Fruit fly (Drosophila melanogaster) whole organism, embryonic: Measurements from ENCODE around the gene Mkp3.

ENCODE experiments used
- Atf3 ChIP-seq: fragments of 200-800 bp; sonication (Bioruptor generic); optimal IDR thresholded peaks from 3 replicates; lab custom pipeline; 2016; ENCODE audit warnings: missing biosample characterization, missing genetic modification characterization
- B-H2 ChIP-seq: fragments of 200-800 bp; sonication (Bioruptor generic); optimal IDR thresholded peaks from 2 replicates; lab custom pipeline; 2018; ENCODE audit warnings: missing biosample characterization, mild to moderate bottlenecking, missing genetic modification characterization
- CG10147 ChIP-seq: fragments of 200-800 bp; sonication (Bioruptor generic); optimal IDR thresholded peaks from 2 replicates; lab custom pipeline; 2019; ENCODE audit warnings: missing biosample characterization, mild to moderate bottlenecking, missing genetic modification characterization, moderate library complexity
- CG11560 ChIP-seq: fragments of 200-800 bp; sonication (Bioruptor generic); IDR thresholded peaks from 3 replicates; pipeline ENCODE4 v1.3.6; 2022; ENCODE audit warnings: missing biosample characterization, missing genetic modification characterization
- CG13775 ChIP-seq: fragments of 200-800 bp; sonication (Bioruptor generic); optimal IDR thresholded peaks from 3 replicates; lab custom pipeline; 2017; ENCODE audit warnings: missing biosample characterization, mild to moderate bottlenecking, missing genetic modification characterization
- CG14014 ChIP-seq: fragments of 200-800 bp; sonication (Bioruptor generic); IDR thresholded peaks from 2 replicates; pipeline ENCODE4 v1.3.6; 2022; ENCODE audit warnings: missing biosample characterization, missing genetic modification characterization
- CG14860 ChIP-seq: fragments of 200-800 bp; sonication (Bioruptor generic); IDR thresholded peaks from 3 replicates; pipeline ENCODE4 v1.3.6; 2022; ENCODE audit warnings: missing biosample characterization, missing genetic modification characterization; ENCODE audit not compliant: partially characterized antibody
- CG15269 ChIP-seq: fragments of 200-800 bp; sonication (Bioruptor generic); optimal IDR thresholded peaks from 2 replicates; lab custom pipeline; 2018; ENCODE audit warnings: missing biosample characterization, mild to moderate bottlenecking, missing genetic modification characterization, moderate library complexity
- CG18599 ChIP-seq: fragments of 200-800 bp; sonication (Bioruptor generic); optimal IDR thresholded peaks from 3 replicates; lab custom pipeline; 2017; ENCODE audit warnings: missing biosample characterization, missing genetic modification characterization, mild to moderate bottlenecking, moderate library complexity, missing genetic modification reagents
- CG18619 ChIP-seq: fragments of 200-800 bp; sonication (Bioruptor generic); optimal IDR thresholded peaks from 3 replicates; lab custom pipeline; 2017; ENCODE audit warnings: missing biosample characterization, mild to moderate bottlenecking, missing genetic modification characterization
- CG2712 ChIP-seq: fragments of 200-800 bp; optimal IDR thresholded peaks from 3 replicates; lab custom pipeline; 2019; ENCODE audit warnings: missing biosample characterization, mild to moderate bottlenecking, missing genetic modification characterization, moderate library complexity
- CG3281 ChIP-seq: fragments of 200-800 bp; sonication (Bioruptor generic); optimal IDR thresholded peaks from 3 replicates; lab custom pipeline; 2017; ENCODE audit warnings: missing biosample characterization, mild to moderate bottlenecking, missing genetic modification characterization
- CG4617 ChIP-seq: fragments of 200-800 bp; sonication (Bioruptor generic); optimal IDR thresholded peaks from 3 replicates; lab custom pipeline; 2016; ENCODE audit warnings: missing biosample characterization, missing genetic modification characterization, borderline replicate concordance
- CG8388 ChIP-seq: fragments of 200-800 bp; sonication (Bioruptor generic); optimal IDR thresholded peaks from 2 replicates; lab custom pipeline; 2019; ENCODE audit warnings: missing biosample characterization, mild to moderate bottlenecking, missing genetic modification characterization, moderate library complexity
- CG8944 ChIP-seq: fragments of 200-800 bp; sonication (Bioruptor generic); optimal IDR thresholded peaks from 3 replicates; lab custom pipeline; 2016; ENCODE audit warnings: missing biosample characterization, missing genetic modification characterization
- CTCF ChIP-seq: fragments of 200-800 bp; sonication (Bioruptor generic); optimal IDR thresholded peaks from 2 replicates; lab custom pipeline; 2017; ENCODE audit warnings: missing biosample characterization, mild to moderate bottlenecking, missing genetic modification characterization, moderate library complexity
- CkIIα-i1 ChIP-seq: fragments of 200-800 bp; sonication (Bioruptor generic); IDR thresholded peaks from 2 replicates; pipeline ENCODE4 v1.3.6; 2022; ENCODE audit warnings: missing biosample characterization, missing genetic modification characterization
- CoRest ChIP-seq: fragments of 200-800 bp; sonication (Bioruptor generic); optimal IDR thresholded peaks from 3 replicates; lab custom pipeline; 2018; ENCODE audit warnings: missing biosample characterization, mild to moderate bottlenecking, missing genetic modification characterization, moderate library complexity
- Dbx ChIP-seq: fragments of 200-800 bp; sonication (Bioruptor generic); IDR thresholded peaks from 3 replicates; pipeline ENCODE4 v1.3.6; 2022; ENCODE audit warnings: missing biosample characterization, missing genetic modification characterization
- Dek ChIP-seq: fragments of 200-800 bp; sonication (Bioruptor generic); optimal IDR thresholded peaks from 3 replicates; lab custom pipeline; 2019; ENCODE audit warnings: missing biosample characterization, mild to moderate bottlenecking, missing genetic modification characterization, moderate library complexity
- Hand ChIP-seq: fragments of 200-800 bp; sonication (Bioruptor generic); optimal IDR thresholded peaks from 2 replicates; lab custom pipeline; 2017; ENCODE audit warnings: mild to moderate bottlenecking, missing biosample characterization, missing genetic modification reagents, missing genetic modification characterization
- Hr3 ChIP-seq: fragments of 200-800 bp; sonication (Bioruptor generic); optimal IDR thresholded peaks from 3 replicates; lab custom pipeline; 2016; ENCODE audit warnings: missing biosample characterization, missing genetic modification characterization
- Lhr ChIP-seq: fragments of 200-800 bp; sonication (Bioruptor generic); optimal IDR thresholded peaks from 3 replicates; lab custom pipeline; 2017; ENCODE audit warnings: mild to moderate bottlenecking, missing biosample characterization, missing genetic modification reagents, missing genetic modification characterization
- Mad ChIP-seq: fragments of 200-800 bp; sonication (Bioruptor generic); optimal IDR thresholded peaks from 2 replicates; lab custom pipeline; 2016; ENCODE audit warnings: missing biosample characterization, missing genetic modification characterization
- PHDP ChIP-seq: fragments of 200-800 bp; sonication (Bioruptor generic); optimal IDR thresholded peaks from 3 replicates; lab custom pipeline; 2018; ENCODE audit warnings: missing biosample characterization, mild to moderate bottlenecking, missing genetic modification characterization, moderate library complexity
- Ptx1 ChIP-seq: fragments of 200-800 bp; sonication (Bioruptor generic); IDR thresholded peaks from 2 replicates; pipeline ENCODE4 v1.3.6; 2022; ENCODE audit warnings: missing biosample characterization, missing genetic modification characterization
- Rx ChIP-seq: fragments of 200-800 bp; sonication (Bioruptor generic); IDR thresholded peaks from 2 replicates; pipeline ENCODE4 v1.3.6; 2022; ENCODE audit warnings: missing biosample characterization, missing genetic modification characterization
- Sry-β ChIP-seq: fragments of 200-800 bp; sonication (Bioruptor generic); optimal IDR thresholded peaks from 2 replicates; lab custom pipeline; 2018; ENCODE audit warnings: missing biosample characterization, mild to moderate bottlenecking, missing genetic modification characterization, moderate library complexity
- YL-1 ChIP-seq: fragments of 200-800 bp; sonication (Bioruptor generic); optimal IDR thresholded peaks from 3 replicates; lab custom pipeline; 2017; ENCODE audit warnings: missing biosample characterization, mild to moderate bottlenecking, missing genetic modification characterization
- bab2 ChIP-seq: fragments of 200-800 bp; sonication (Bioruptor generic); optimal IDR thresholded peaks from 2 replicates; lab custom pipeline; 2016; ENCODE audit warnings: missing biosample characterization, missing genetic modification characterization
- bigmax ChIP-seq: fragments of 200-800 bp; sonication (Bioruptor generic); optimal IDR thresholded peaks from 2 replicates; lab custom pipeline; 2018; ENCODE audit warnings: missing biosample characterization, mild to moderate bottlenecking, missing genetic modification characterization
- cato ChIP-seq: fragments of 200-800 bp; sonication (Bioruptor generic); optimal IDR thresholded peaks from 2 replicates; lab custom pipeline; 2016; ENCODE audit warnings: missing biosample characterization, missing genetic modification characterization, borderline replicate concordance
- cwo ChIP-seq: fragments of 200-800 bp; sonication (Bioruptor generic); optimal IDR thresholded peaks from 3 replicates; lab custom pipeline; 2017; ENCODE audit warnings: missing biosample characterization, missing genetic modification characterization, mild to moderate bottlenecking, moderate library complexity, missing genetic modification reagents
- dmrt11E ChIP-seq: fragments of 200-800 bp; sonication (Bioruptor generic); optimal IDR thresholded peaks from 3 replicates; lab custom pipeline; 2018; ENCODE audit warnings: missing biosample characterization, mild to moderate bottlenecking, missing genetic modification characterization, moderate library complexity
- ewg ChIP-seq: fragments of 200-800 bp; sonication (Bioruptor generic); optimal IDR thresholded peaks from 3 replicates; lab custom pipeline; 2017; ENCODE audit warnings: mild to moderate bottlenecking, missing biosample characterization, missing genetic modification reagents, missing genetic modification characterization
- fu2 ChIP-seq: fragments of 200-800 bp; sonication (Bioruptor generic); optimal IDR thresholded peaks from 2 replicates; lab custom pipeline; 2016; ENCODE audit warnings: missing biosample characterization, missing genetic modification characterization
- grau ChIP-seq: fragments of 200-800 bp; optimal IDR thresholded peaks from 3 replicates; lab custom pipeline; 2019; ENCODE audit warnings: missing biosample characterization, mild to moderate bottlenecking, missing genetic modification characterization, moderate library complexity
- hb ChIP-seq: fragments of 200-800 bp; sonication (Bioruptor generic); IDR thresholded peaks from 3 replicates; pipeline ENCODE4 v1.3.6; 2022; ENCODE audit warnings: missing biosample characterization, missing genetic modification characterization; ENCODE audit not compliant: partially characterized antibody
- kni ChIP-seq: fragments of 200-800 bp; sonication (Bioruptor generic); optimal IDR thresholded peaks from 3 replicates; lab custom pipeline; 2017; ENCODE audit warnings: mild to moderate bottlenecking, missing biosample characterization, missing genetic modification reagents, missing genetic modification characterization
- lab ChIP-seq: fragments of 200-800 bp; sonication (Bioruptor generic); optimal IDR thresholded peaks from 3 replicates; lab custom pipeline; 2017; ENCODE audit warnings: missing biosample characterization, missing genetic modification characterization, mild to moderate bottlenecking, moderate library complexity, missing genetic modification reagents
- nmo ChIP-seq: fragments of 200-800 bp; sonication (Bioruptor generic); optimal IDR thresholded peaks from 2 replicates; lab custom pipeline; 2018; ENCODE audit warnings: missing biosample characterization, mild to moderate bottlenecking, missing genetic modification characterization, moderate library complexity
- peb ChIP-seq: fragments of 200-800 bp; sonication (Bioruptor generic); IDR thresholded peaks from 2 replicates; pipeline ENCODE4 v1.3.6; 2022; ENCODE audit warnings: missing biosample characterization, missing genetic modification characterization
- scrt ChIP-seq: fragments of 200-800 bp; sonication (Bioruptor generic); optimal IDR thresholded peaks from 2 replicates; lab custom pipeline; 2018; ENCODE audit warnings: missing biosample characterization, mild to moderate bottlenecking, missing genetic modification characterization, moderate library complexity
- sisA ChIP-seq: fragments of 200-800 bp; sonication (Bioruptor generic); IDR thresholded peaks from 2 replicates; pipeline ENCODE4 v1.3.6; 2022; ENCODE audit warnings: missing biosample characterization, missing genetic modification characterization
- stc ChIP-seq: fragments of 200-800 bp; sonication (Bioruptor generic); IDR thresholded peaks from 2 replicates; pipeline ENCODE4 v1.3.6; 2022; ENCODE audit warnings: missing biosample characterization, missing genetic modification characterization
- tap ChIP-seq: fragments of 200-800 bp; optimal IDR thresholded peaks from 3 replicates; lab custom pipeline; 2019; ENCODE audit warnings: missing biosample characterization, mild to moderate bottlenecking, missing genetic modification characterization, moderate library complexity
- tin ChIP-seq: fragments of 200-800 bp; sonication (Bioruptor generic); optimal IDR thresholded peaks from 3 replicates; lab custom pipeline; 2016; ENCODE audit warnings: missing biosample characterization, missing genetic modification characterization
- twi ChIP-seq: fragments of 200-800 bp; optimal IDR thresholded peaks from 2 replicates; lab custom pipeline; 2019; ENCODE audit warnings: missing biosample characterization, mild to moderate bottlenecking, missing genetic modification characterization, moderate library complexity

The Mkp3 gene

dm6 chr3L:19087369-19088275, 1.4 kb upstream of the Mkp3 start (continued):
- TF ChIP-seq nmo, result peak; percentile 34
- no peak for TF ChIP-seq CG14860 (GFP tag; lab: Robert Waterston, UW)
- peak; percentile 25 for TF ChIP-seq tap (tag; lab: Kevin White, UChicago)
- 0 out of 2 replicates have a peak, but pooled peaks have one; percentile 26 for TF ChIP-seq stc (GFP tag; lab: Robert Waterston, UW)
- peak; percentile 26 for TF ChIP-seq cwo (GFP tag; lab: Kevin White, UChicago)
- peak; percentile 75 for TF ChIP-seq CG18599
- no peak for TF ChIP-seq Lhr (GFP tag; lab: Kevin White, UChicago)
- peak; percentile 10 for TF ChIP-seq Hr3 (GFP tag; lab: Kevin White, UChicago)
- TF ChIP-seq CG11560, result no peak
- TF ChIP-seq lab (GFP tag; lab: Kevin White, UChicago), result peak; percentile 69
- peak; percentile 38 for TF ChIP-seq CG15269 (tag; lab: Kevin White, UChicago)
- no peak for TF ChIP-seq CkIIα-i1 (GFP tag; lab: Robert Waterston, UW)
- TF ChIP-seq CG2712 (tag; lab: Kevin White, UChicago), result peak; percentile 66
- no peak for TF ChIP-seq Mad (GFP tag; lab: Kevin White, UChicago)
- TF ChIP-seq CG18619 (GFP tag; lab: Kevin White, UChicago), result peak; percentile 21
- no peak for TF ChIP-seq hb
- TF ChIP-seq CG13775 (GFP tag; lab: Kevin White, UChicago), result peak; percentile 44
- TF ChIP-seq bigmax (GFP tag; lab: Kevin White, UChicago), result no peak
- no peak for TF ChIP-seq YL-1 (GFP tag; lab: Kevin White, UChicago)
- TF ChIP-seq Dbx, result 0 out of 3 replicates have a peak, but pooled peaks have one; percentile 35
- TF ChIP-seq sisA (GFP tag; lab: Robert Waterston, UW), result no peak
- no peak for TF ChIP-seq CTCF (GFP tag; lab: Kevin White, UChicago)
- peak; percentile 37 for TF ChIP-seq CG8388 (GFP tag; lab: Kevin White, UChicago)
- peak; percentile 19; the same call in 1 of the 2 replicates for TF ChIP-seq Ptx1 (GFP tag; lab: Robert Waterston, UW)
- no peak for TF ChIP-seq CG4617
- TF ChIP-seq Atf3 (GFP tag; lab: Kevin White, UChicago), result no peak
- TF ChIP-seq Hand (GFP tag; lab: Kevin White, UChicago), result peak; percentile 33
- peak; percentile 62 for TF ChIP-seq CG3281 (GFP tag; lab: Kevin White, UChicago)
- no peak for TF ChIP-seq Sry-β (GFP tag; lab: Kevin White, UChicago)
- no peak for TF ChIP-seq cato (GFP tag; lab: Kevin White, UChicago)
- TF ChIP-seq kni (GFP tag; lab: Kevin White, UChicago), result no peak
- TF ChIP-seq PHDP (tag; lab: Kevin White, UChicago), result peak; percentile 45
- TF ChIP-seq bab2 (GFP tag; lab: Kevin White, UChicago), result no peak
- TF ChIP-seq peb (GFP tag; lab: Robert Waterston, UW), result no peak
- peak; percentile 58 for TF ChIP-seq CoRest (tag; lab: Kevin White, UChicago)
- TF ChIP-seq Dek (tag; lab: Kevin White, UChicago), result peak; percentile 37
- peak; percentile 76 for TF ChIP-seq ewg (GFP tag; lab: Kevin White, UChicago)
- no peak for TF ChIP-seq fu2
- TF ChIP-seq B-H2, result no peak
- TF ChIP-seq dmrt11E (tag; lab: Kevin White, UChicago), result peak; percentile 19
- no peak for TF ChIP-seq twi
- no peak for TF ChIP-seq Rx (GFP tag; lab: Robert Waterston, UW)
- TF ChIP-seq CG14014, result peak; percentile 29; the same call in 1 of the 2 replicates
- TF ChIP-seq scrt (GFP tag; lab: Kevin White, UChicago), result peak; percentile 17
- no peak for TF ChIP-seq tin (GFP tag; lab: Kevin White, UChicago)
- TF ChIP-seq CG8944 (GFP tag; lab: Kevin White, UChicago), result no peak
- TF ChIP-seq grau (tag; lab: Kevin White, UChicago), result peak; percentile 62
- peak; percentile 27 for TF ChIP-seq CG10147 (GFP tag; lab: Kevin White, UChicago)
